Worm (Caenorhabditis elegans) whole organism, young adult: ENCODE results near the gene haly-1.

ENCODE experiments used
- F37B4.10 ChIP-seq: fragments of 200-800 bp; sonication (Bioruptor generic); IDR thresholded peaks from 2 replicates; pipeline ENCODE4 v1.3.6; 2022; ENCODE audit warnings: missing genetic modification characterization, missing compliant biosample characterization
- F39B2.1 ChIP-seq: fragments of 200-800 bp; sonication (Bioruptor generic); IDR thresholded peaks from 2 replicates; pipeline ENCODE4 v1.3.6; 2022; ENCODE audit warnings: missing genetic modification reagents, missing genetic modification characterization, missing compliant biosample characterization
- F49E8.2 ChIP-seq: sonication (generic microtip); optimal IDR thresholded peaks from 3 replicates; lab custom pipeline; 2017; ENCODE audit warnings: missing genetic modification characterization, mild to moderate bottlenecking, missing compliant biosample characterization, antibody characterized with exemption, moderate library complexity; ENCODE audit not compliant: insufficient read depth
- F57C9.4 ChIP-seq: sonication (generic microtip); optimal IDR thresholded peaks from 2 replicates; lab custom pipeline; 2017; ENCODE audit warnings: mild to moderate bottlenecking, missing genetic modification characterization, missing compliant biosample characterization
- T07F8.4 ChIP-seq: sonication (generic microtip); optimal IDR thresholded peaks from 2 replicates; lab custom pipeline; 2016; ENCODE audit warnings: mild to moderate bottlenecking, missing genetic modification characterization, moderate library complexity, missing compliant biosample characterization
- ama-1 ChIP-seq, 3 experiments: fragments of 150-350 bp in 1 of 3; sonication (generic microtip) in 2 of 3; optimal IDR thresholded peaks; 2 replicates each; lab custom pipeline; 2014 to 2018; ENCODE audit warnings: missing biosample characterization in 2 of 3, missing genetic modification characterization in 2 of 3, missing genetic modification reagents in 2 of 3
- ceh-79 ChIP-seq: sonication (generic microtip); optimal IDR thresholded peaks from 2 replicates; lab custom pipeline; 2017; ENCODE audit warnings: mild to moderate bottlenecking, missing genetic modification characterization, missing compliant biosample characterization
- efl-1 ChIP-seq: fragments of 150-350 bp; optimal IDR thresholded peaks from 2 replicates; lab custom pipeline; 2014; ENCODE audit warnings: missing biosample characterization, missing genetic modification reagents, missing genetic modification characterization
- mcd-1 ChIP-seq: fragments of 200-800 bp; sonication (Bioruptor generic); IDR thresholded peaks from 2 replicates; pipeline ENCODE4 v1.3.6; 2022; ENCODE audit warnings: missing genetic modification reagents, missing genetic modification characterization, missing compliant biosample characterization
- pha-4 ChIP-seq: fragments of 150-350 bp; sonication (generic microtip); optimal IDR thresholded peaks from 2 replicates; lab custom pipeline; 2014; ENCODE audit warnings: missing biosample characterization, missing genetic modification reagents, missing genetic modification characterization
- snpc-4 ChIP-seq, 5 experiments: fragments of 150-350 bp in 1 of 5; sonication (generic microtip) in 4 of 5; optimal IDR thresholded peaks; 2 replicates each; lab custom pipeline; 2014 to 2018; ENCODE audit warnings: missing genetic modification characterization in 5 of 5, missing biosample characterization in 3 of 5, antibody characterized with exemption in 2 of 5, mild to moderate bottlenecking in 2 of 5, missing compliant biosample characterization in 2 of 5, missing genotype in 2 of 5, moderate library complexity in 2 of 5, missing genetic modification reagents in 1 of 5
- unc-130 ChIP-seq: sonication (generic microtip); optimal IDR thresholded peaks from 2 replicates; lab custom pipeline; 2016; ENCODE audit warnings: missing genetic modification reagents, missing genetic modification characterization, missing compliant biosample characterization
- xnd-1 ChIP-seq: sonication (generic microtip); optimal IDR thresholded peaks from 2 replicates; lab custom pipeline; 2016; ENCODE audit warnings: missing genotype, missing genetic modification reagents, missing genetic modification characterization, missing compliant biosample characterization

- no peak for TF ChIP-seq F39B2.1 (GFP tag; lab: Robert Waterston, UW)
- no peak for TF ChIP-seq efl-1 (GFP tag; lab: Kevin White, UChicago)
- TF ChIP-seq ceh-79 (tag; lab: Kevin White, UChicago), result no peak
- TF ChIP-seq xnd-1 (tag; lab: Kevin White, UChicago), result no peak
- TF ChIP-seq unc-130 (GFP tag; lab: Kevin White, UChicago), result no peak
- TF ChIP-seq T07F8.4 (tag; lab: Kevin White, UChicago), result no peak
- TF ChIP-seq snpc-4 (GFP tag; optimal IDR thresholded peaks at IDR 0.05; lab: Kevin White, UChicago), result no peak
- no peak for TF ChIP-seq snpc-4 (tag; optimal IDR thresholded peaks at IDR 0.05; lab: Kevin White, UChicago)
- TF ChIP-seq pha-4 (tag; lab: Kevin White, UChicago), result no peak
- no peak for TF ChIP-seq F49E8.2
- TF ChIP-seq F37B4.10 (GFP tag; lab: Robert Waterston, UW), result no peak
- TF ChIP-seq F57C9.4 (tag; lab: Kevin White, UChicago), result no peak
- no peak for TF ChIP-seq ama-1 (optimal IDR thresholded peaks at IDR 0.05; lab: Kevin White, UChicago)
- TF ChIP-seq ama-1 (GFP tag; optimal IDR thresholded peaks at IDR 0.05; lab: Kevin White, UChicago), result no peak
- TF ChIP-seq mcd-1 (GFP tag; lab: Robert Waterston, UW), result no peak
Measured at ce11 chrX:10901766-10902165, 5.4 kb upstream of the haly-1 start.
